Worm (Caenorhabditis elegans) whole organism, L2 larva: ENCODE data around the gene T22B2.2.

Experiments used
- F13H6.1 ChIP-seq: sonication (generic microtip); optimal IDR thresholded peaks from 2 replicates; lab custom pipeline; 2016; ENCODE audit warnings: missing genetic modification characterization, missing compliant biosample characterization
- R02D3.7 ChIP-seq: fragments of 150-350 bp; optimal IDR thresholded peaks from 2 replicates; lab custom pipeline; 2014; ENCODE audit warnings: missing biosample characterization, missing genetic modification characterization
- blmp-1 ChIP-seq: sonication (generic microtip); optimal IDR thresholded peaks from 2 replicates; lab custom pipeline; 2017; ENCODE audit warnings: missing genetic modification characterization, mild to moderate bottlenecking, missing compliant biosample characterization, antibody characterized with exemption, moderate library complexity; ENCODE audit not compliant: insufficient read depth
- elt-3 ChIP-seq: sonication (generic microtip); optimal IDR thresholded peaks from 2 replicates; lab custom pipeline; 2017; ENCODE audit warnings: missing biosample characterization, missing genetic modification characterization
- fos-1 ChIP-seq: fragments of 150-350 bp; optimal IDR thresholded peaks from 2 replicates; lab custom pipeline; 2014; ENCODE audit warnings: missing biosample characterization, missing genetic modification characterization
- gmeb-1 ChIP-seq: fragments of 150-350 bp; optimal IDR thresholded peaks from 2 replicates; lab custom pipeline; 2014; ENCODE audit warnings: missing biosample characterization, missing genetic modification characterization
- lsy-2 ChIP-seq, 2 experiments: fragments of 150-350 bp in 1 of 2; sonication (generic microtip) in 1 of 2; optimal IDR thresholded peaks; 2 replicates each; lab custom pipeline; 2014 to 2017; ENCODE audit warnings: missing biosample characterization in 2 of 2, missing genetic modification characterization in 2 of 2
- nhr-11 ChIP-seq: fragments of 150-350 bp; optimal IDR thresholded peaks from 2 replicates; lab custom pipeline; 2014; ENCODE audit warnings: missing biosample characterization, missing genetic modification characterization
- nhr-25 ChIP-seq: fragments of 150-350 bp; sonication (generic microtip); optimal IDR thresholded peaks from 3 replicates; lab custom pipeline; 2014; ENCODE audit warnings: missing biosample characterization, missing genetic modification characterization
- sma-3 ChIP-seq: sonication (generic microtip); optimal IDR thresholded peaks from 2 replicates; lab custom pipeline; 2016; ENCODE audit warnings: missing genetic modification reagents, missing genetic modification characterization, missing compliant biosample characterization
- sma-9 ChIP-seq, 2 experiments: fragments of 150-350 bp in 1 of 2; sonication (generic microtip) in 1 of 2; optimal IDR thresholded peaks; 2 replicates each; lab custom pipeline; 2014 to 2016; ENCODE audit warnings: missing genetic modification characterization in 2 of 2, mild to moderate bottlenecking in 1 of 2, missing biosample characterization in 1 of 2, missing compliant biosample characterization in 1 of 2, missing genetic modification reagents in 1 of 2, moderate library complexity in 1 of 2
- zag-1 ChIP-seq: fragments of 150-350 bp; optimal IDR thresholded peaks from 2 replicates; lab custom pipeline; 2014; ENCODE audit warnings: missing biosample characterization, missing genetic modification characterization

DNA sequence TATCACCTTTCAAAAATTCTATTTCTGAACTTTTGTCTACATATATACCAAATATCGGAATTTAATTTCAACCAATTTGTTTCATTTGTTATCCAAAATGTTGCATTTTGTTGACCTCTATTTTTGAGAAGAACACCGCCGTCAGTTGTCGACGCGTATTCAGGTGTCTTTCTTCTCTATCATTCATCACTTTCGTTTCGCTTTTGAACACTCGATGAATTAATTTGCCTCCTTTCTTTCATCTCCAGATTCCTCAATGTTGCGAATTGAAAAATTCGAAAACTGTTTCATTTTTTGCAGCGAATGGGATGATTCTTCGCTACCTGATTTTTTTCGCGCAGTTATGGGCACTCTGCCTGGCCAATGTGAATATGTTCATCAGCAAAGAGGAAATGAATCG is 38.1 kb downstream of the T22B2.2 start, which contains the start of gene lin-18:
- TF ChIP-seq gmeb-1 (no peak), blmp-1 (tag; lab: Kevin White, UChicago) (peak; percentile 52), R02D3.7 (tag; lab: Kevin White, UChicago) (no peak), nhr-11 (no peak), F13H6.1 (tag; lab: Kevin White, UChicago) (no peak), fos-1 (tag; lab: Kevin White, UChicago) (no peak), lsy-2 (tag; optimal IDR thresholded peaks at IDR 0.05; lab: Kevin White, UChicago) (no peak), sma-3 (no peak), zag-1 (tag; lab: Kevin White, UChicago) (no peak), nhr-25 (tag; lab: Kevin White, UChicago) (no peak), elt-3 (tag; lab: Kevin White, UChicago) (no peak), sma-9 (GFP tag; optimal IDR thresholded peaks at IDR 0.05; lab: Kevin White, UChicago) (no peak), sma-9 (tag; optimal IDR thresholded peaks at IDR 0.05; lab: Kevin White, UChicago) (no peak)
